Worm (Caenorhabditis elegans) whole organism, late embryonic: ENCODE results near the gene hot-4.

ENCODE experiments used
- C08G9.2 ChIP-seq: sonication (generic microtip); optimal IDR thresholded peaks from 2 replicates; lab custom pipeline; 2016; ENCODE audit warnings: mild to moderate bottlenecking, missing genetic modification characterization, moderate library complexity, missing compliant biosample characterization
- F13H6.1 ChIP-seq: sonication (generic microtip); optimal IDR thresholded peaks from 2 replicates; lab custom pipeline; 2016; ENCODE audit warnings: missing genetic modification characterization, missing compliant biosample characterization
- K09A11.1 ChIP-seq: sonication (generic microtip); optimal IDR thresholded peaks from 2 replicates; lab custom pipeline; 2017; ENCODE audit warnings: antibody characterized with exemption, mild to moderate bottlenecking, missing genetic modification characterization, missing compliant biosample characterization; ENCODE audit not compliant: insufficient read depth
- T23F11.4 ChIP-seq: fragments of 200-800 bp; sonication (Bioruptor generic); optimal IDR thresholded peaks from 2 replicates; lab custom pipeline; 2018; ENCODE audit warnings: mild to moderate bottlenecking, missing genetic modification characterization, missing compliant biosample characterization
- Y22D7AL.16 ChIP-seq: sonication (generic microtip); optimal IDR thresholded peaks from 2 replicates; lab custom pipeline; 2016; ENCODE audit warnings: missing genetic modification characterization, missing compliant biosample characterization
- ahr-1 ChIP-seq: sonication (generic microtip); optimal IDR thresholded peaks from 2 replicates; lab custom pipeline; 2016; ENCODE audit warnings: missing genetic modification characterization, missing compliant biosample characterization
- ama-1 ChIP-seq: fragments of 150-350 bp; optimal IDR thresholded peaks from 2 replicates; lab custom pipeline; 2014
- ceh-14 ChIP-seq: sonication (generic microtip); optimal IDR thresholded peaks from 2 replicates; lab custom pipeline; 2016; ENCODE audit warnings: missing genotype, missing genetic modification characterization, missing compliant biosample characterization
- ceh-19 ChIP-seq: fragments of 200-800 bp; sonication (Bioruptor generic); optimal IDR thresholded peaks from 2 replicates; lab custom pipeline; 2018; ENCODE audit warnings: mild to moderate bottlenecking, missing genetic modification characterization, missing compliant biosample characterization
- ceh-24 ChIP-seq: sonication (generic microtip); optimal IDR thresholded peaks from 2 replicates; lab custom pipeline; 2016; ENCODE audit warnings: mild to moderate bottlenecking, missing genetic modification characterization, missing compliant biosample characterization
- ceh-45 ChIP-seq: fragments of 200-800 bp; sonication (Bioruptor generic); IDR thresholded peaks from 2 replicates; pipeline ENCODE4 v1.3.6; 2022; ENCODE audit warnings: missing genetic modification reagents, missing genetic modification characterization, missing compliant biosample characterization
- ceh-48 ChIP-seq: sonication (generic microtip); optimal IDR thresholded peaks from 2 replicates; lab custom pipeline; 2016; ENCODE audit warnings: missing genetic modification characterization, inconsistent platforms, missing compliant biosample characterization
- che-1 ChIP-seq: sonication (generic microtip); optimal IDR thresholded peaks from 2 replicates; lab custom pipeline; 2016; ENCODE audit warnings: mild to moderate bottlenecking, missing genetic modification characterization, missing compliant biosample characterization
- dve-1 ChIP-seq: sonication (generic microtip); optimal IDR thresholded peaks from 2 replicates; lab custom pipeline; 2017; ENCODE audit warnings: antibody characterized with exemption, mild to moderate bottlenecking, missing genetic modification characterization, missing compliant biosample characterization
- elt-2 ChIP-seq: sonication (generic microtip); optimal IDR thresholded peaks from 2 replicates; lab custom pipeline; 2016; ENCODE audit warnings: missing genetic modification reagents, missing genetic modification characterization, missing compliant biosample characterization
- elt-4 ChIP-seq: sonication (generic microtip); optimal IDR thresholded peaks from 2 replicates; lab custom pipeline; 2016; ENCODE audit warnings: missing genetic modification characterization, missing compliant biosample characterization
- ets-4 ChIP-seq: sonication (generic microtip); optimal IDR thresholded peaks from 2 replicates; lab custom pipeline; 2016; ENCODE audit warnings: missing genetic modification characterization, missing compliant biosample characterization
- fax-1 ChIP-seq: sonication (generic microtip); optimal IDR thresholded peaks from 2 replicates; lab custom pipeline; 2016; ENCODE audit warnings: missing genotype, missing genetic modification characterization, missing compliant biosample characterization
- lin-11 ChIP-seq: fragments of 200-800 bp; sonication (Bioruptor generic); optimal IDR thresholded peaks from 2 replicates; lab custom pipeline; 2018; ENCODE audit warnings: mild to moderate bottlenecking, missing genetic modification characterization, missing compliant biosample characterization
- nfya-1 ChIP-seq: sonication (generic microtip); optimal IDR thresholded peaks from 2 replicates; lab custom pipeline; 2017; ENCODE audit warnings: missing genetic modification characterization, mild to moderate bottlenecking, missing compliant biosample characterization, antibody characterized with exemption, moderate library complexity
- odd-2 ChIP-seq: sonication (generic microtip); optimal IDR thresholded peaks from 2 replicates; lab custom pipeline; 2017; ENCODE audit warnings: antibody characterized with exemption, mild to moderate bottlenecking, missing genetic modification characterization, missing compliant biosample characterization
- pat-9 ChIP-seq: fragments of 200-800 bp; sonication (Bioruptor generic); optimal IDR thresholded peaks from 2 replicates; lab custom pipeline; 2018; ENCODE audit warnings: mild to moderate bottlenecking, missing genetic modification characterization, moderate library complexity, missing compliant biosample characterization
- pax-1 ChIP-seq: fragments of 150-350 bp; optimal IDR thresholded peaks from 2 replicates; lab custom pipeline; 2014; ENCODE audit warnings: missing biosample characterization, missing genetic modification characterization
- pha-4 ChIP-seq: fragments of 150-350 bp; optimal IDR thresholded peaks from 2 replicates; lab custom pipeline; 2018; ENCODE audit warnings: missing biosample characterization, missing genetic modification reagents, missing genetic modification characterization
- pqm-1 ChIP-seq: sonication (generic microtip); optimal IDR thresholded peaks from 2 replicates; lab custom pipeline; 2016; ENCODE audit warnings: missing genetic modification characterization, missing compliant biosample characterization
- ref-2 ChIP-seq: sonication (generic microtip); optimal IDR thresholded peaks from 2 replicates; lab custom pipeline; 2016; ENCODE audit warnings: missing genetic modification characterization, missing compliant biosample characterization
- rnt-1 ChIP-seq: sonication (generic microtip); optimal IDR thresholded peaks from 2 replicates; lab custom pipeline; 2016; ENCODE audit warnings: missing genetic modification characterization, missing compliant biosample characterization
- sdc-2 ChIP-seq: sonication (generic microtip); optimal IDR thresholded peaks from 2 replicates; lab custom pipeline; 2016; ENCODE audit warnings: missing genotype, missing genetic modification characterization, missing compliant biosample characterization
- sox-2 ChIP-seq: fragments of 200-800 bp; sonication (Bioruptor generic); IDR thresholded peaks from 2 replicates; pipeline ENCODE4 v1.3.6; 2022; ENCODE audit warnings: missing genetic modification reagents, missing genetic modification characterization, missing compliant biosample characterization
- sox-4 ChIP-seq: sonication (generic microtip); optimal IDR thresholded peaks from 2 replicates; lab custom pipeline; 2017; ENCODE audit warnings: mild to moderate bottlenecking, missing genetic modification characterization, inconsistent platforms, missing compliant biosample characterization
- tbx-2 ChIP-seq: sonication (generic microtip); optimal IDR thresholded peaks from 2 replicates; lab custom pipeline; 2016; ENCODE audit warnings: missing genetic modification characterization, missing compliant biosample characterization
- ttx-3 ChIP-seq: sonication (generic microtip); optimal IDR thresholded peaks from 2 replicates; lab custom pipeline; 2016; ENCODE audit warnings: missing genetic modification reagents, missing genetic modification characterization, missing compliant biosample characterization
- unc-3 ChIP-seq, 2 experiments: fragments of 200-800 bp in 1 of 2; sonication (Bioruptor generic) in 1 of 2; sonication (generic microtip) in 1 of 2; conservative IDR thresholded peaks in 1 of 2; optimal IDR thresholded peaks in 1 of 2; 2 replicates each; pipeline versions ENCODE4 v1.3.6 to Lab custom; 2016 to 2022; ENCODE audit warnings: missing compliant biosample characterization in 2 of 2, missing genetic modification characterization in 2 of 2, missing genetic modification reagents in 1 of 2
- unc-42 ChIP-seq: sonication (generic microtip); optimal IDR thresholded peaks from 2 replicates; lab custom pipeline; 2016; ENCODE audit warnings: missing genotype, missing genetic modification characterization, missing compliant biosample characterization
- unc-55 ChIP-seq: sonication (generic microtip); optimal IDR thresholded peaks from 2 replicates; lab custom pipeline; 2017; ENCODE audit warnings: missing biosample characterization, missing genetic modification reagents, missing genetic modification characterization
- zip-5 ChIP-seq: sonication (generic microtip); optimal IDR thresholded peaks from 2 replicates; lab custom pipeline; 2016; ENCODE audit warnings: missing genetic modification characterization, missing compliant biosample characterization
- ztf-16 ChIP-seq: sonication (generic microtip); optimal IDR thresholded peaks from 2 replicates; lab custom pipeline; 2017; ENCODE audit warnings: missing genetic modification characterization, missing compliant biosample characterization

Gene hot-4

DNA sequence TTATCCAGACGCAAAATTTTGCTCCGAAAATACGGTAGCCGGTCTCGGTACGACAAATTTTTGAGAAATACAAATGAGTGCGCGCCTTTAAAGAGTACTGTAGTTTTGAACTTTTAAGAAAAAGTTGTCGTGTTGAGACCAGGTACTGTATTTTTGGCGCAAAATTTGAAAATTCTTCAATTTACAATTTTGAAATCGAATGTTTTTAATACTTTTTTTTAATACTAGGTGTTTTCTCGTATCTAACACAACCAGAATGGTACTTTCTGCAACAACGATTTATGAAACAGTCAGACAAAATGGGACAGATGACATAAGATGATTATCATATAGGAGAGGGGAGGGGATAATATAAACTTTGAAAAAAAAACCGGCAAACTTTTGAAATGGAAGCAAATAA is 21.5 kb upstream of the hot-4 start:
- no peak for TF ChIP-seq lin-11 (tag; lab: Kevin White, UChicago)
- no peak for TF ChIP-seq Y22D7AL.16 (tag; lab: Kevin White, UChicago)
- TF ChIP-seq ttx-3 (tag; lab: Kevin White, UChicago): no peak
- no peak for TF ChIP-seq C08G9.2 (tag; lab: Kevin White, UChicago)
- no peak for TF ChIP-seq che-1
- TF ChIP-seq tbx-2 (tag; lab: Kevin White, UChicago): no peak
- TF ChIP-seq pax-1 (tag; lab: Kevin White, UChicago): no peak
- TF ChIP-seq ahr-1: no peak
- no peak for TF ChIP-seq dve-1 (tag; lab: Kevin White, UChicago)
- no peak for TF ChIP-seq ceh-24
- no peak for TF ChIP-seq fax-1 (tag; lab: Kevin White, UChicago)
- no peak for TF ChIP-seq pha-4 (tag; lab: Kevin White, UChicago)

DNA sequence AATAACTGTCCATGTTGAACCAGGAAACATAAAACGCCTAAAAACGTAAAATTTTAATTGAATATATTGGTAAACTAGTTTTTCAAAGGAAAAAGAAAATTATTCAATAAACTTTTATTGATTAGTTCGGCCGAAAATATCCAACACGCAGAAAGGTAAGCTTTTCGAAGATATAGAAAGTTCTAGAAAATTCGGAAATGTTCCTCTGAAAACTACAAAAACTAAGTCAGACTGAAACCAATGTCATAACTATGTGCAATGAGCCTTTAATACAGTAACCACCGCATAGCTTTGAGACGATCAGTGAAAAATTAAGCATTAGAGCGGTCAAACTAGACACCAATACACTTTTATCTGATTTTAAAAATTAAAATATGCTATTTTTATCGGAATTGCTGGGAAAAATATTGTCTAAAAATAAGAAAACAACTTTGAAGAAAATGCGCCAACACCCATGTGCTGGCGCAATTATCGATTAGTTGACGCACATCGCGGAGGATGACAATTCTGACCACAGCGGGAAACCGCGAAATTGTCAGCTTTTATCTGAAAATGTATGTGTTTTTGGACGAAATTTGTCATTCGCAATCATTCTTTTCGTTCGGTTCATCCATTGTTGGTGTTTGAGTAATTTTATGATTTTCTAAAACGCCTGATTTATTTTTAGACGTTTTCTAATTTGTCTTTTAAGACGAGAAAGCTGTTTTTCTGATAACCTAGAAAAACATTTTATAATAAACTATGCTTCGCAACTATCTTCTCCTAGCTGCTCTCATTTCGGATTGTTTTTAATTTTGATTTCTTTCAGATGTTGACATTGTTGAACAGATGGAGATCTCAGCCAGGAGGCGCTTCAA is 18.6 kb upstream of the hot-4 start, which contains the start of the genes C23G10.7 and rpn-2:
TSS of gene C23G10.7 (minus strand) at position 37 of the 857 bp plus-strand sequence.
TSS of gene rpn-2 (plus strand) at position 807 of the 857 bp plus-strand sequence.
- TF ChIP-seq pat-9 (tag; lab: Kevin White, UChicago): no peak
- no peak for TF ChIP-seq F13H6.1 (tag; lab: Kevin White, UChicago)
- peak; percentile 40 for TF ChIP-seq rnt-1
- TF ChIP-seq C08G9.2 (tag; lab: Kevin White, UChicago): no peak
- peak; percentile 10 for TF ChIP-seq unc-42 (tag; lab: Kevin White, UChicago)
- no peak for TF ChIP-seq sox-2 (GFP tag; lab: Robert Waterston, UW)
- no peak for TF ChIP-seq sdc-2
- no peak for TF ChIP-seq ceh-14 (tag; lab: Kevin White, UChicago)
- TF ChIP-seq pqm-1 (tag; lab: Kevin White, UChicago): no peak
- no peak for TF ChIP-seq elt-4 (tag; lab: Kevin White, UChicago)
- TF ChIP-seq sox-4: no peak
- peak; percentile 17 for TF ChIP-seq nfya-1 (tag; lab: Kevin White, UChicago)
- TF ChIP-seq Y22D7AL.16 (tag; lab: Kevin White, UChicago): no peak
- TF ChIP-seq ref-2 (tag; lab: Kevin White, UChicago): no peak
- TF ChIP-seq unc-3 (GFP tag; conservative IDR thresholded peaks at IDR 0.05; lab: Robert Waterston, UW): no peak
- TF ChIP-seq unc-3 (tag; optimal IDR thresholded peaks at IDR 0.05; lab: Kevin White, UChicago): no peak
- TF ChIP-seq elt-2: no peak
- TF ChIP-seq fax-1 (tag; lab: Kevin White, UChicago): no peak
- no peak for TF ChIP-seq che-1
- TF ChIP-seq unc-55 (GFP tag; lab: Kevin White, UChicago): no peak
- no peak for TF ChIP-seq ztf-16 (tag; lab: Kevin White, UChicago)
- TF ChIP-seq K09A11.1 (tag; lab: Kevin White, UChicago): no peak
- TF ChIP-seq ceh-19 (GFP tag; lab: Kevin White, UChicago): no peak
- TF ChIP-seq ceh-45 (GFP tag; lab: Robert Waterston, UW): no peak
- TF ChIP-seq odd-2 (tag; lab: Kevin White, UChicago): no peak
- TF ChIP-seq zip-5 (tag; lab: Kevin White, UChicago): no peak
- TF ChIP-seq ceh-48 (tag; lab: Kevin White, UChicago): peak; percentile 23
- TF ChIP-seq T23F11.4 (GFP tag; lab: Kevin White, UChicago): no peak
- no peak for TF ChIP-seq ets-4 (tag; lab: Kevin White, UChicago)
- no peak for TF ChIP-seq pax-1 (tag; lab: Kevin White, UChicago)
- TF ChIP-seq, all 69 proteins: peak for 4

- no peak for TF ChIP-seq ama-1 (lab: Kevin White, UChicago)
- TF ChIP-seq nfya-1 (tag; lab: Kevin White, UChicago): no peak
Measured at ce11 chrIII:6201325-6201724, 15.9 kb upstream of the hot-4 start.
